Worm (Caenorhabditis elegans): Measurements from ENCODE around the gene slc-36.3.
"Not testable (repeated sequence)": the region's sequence is repeated elsewhere in the genome, so short reads cannot be mapped to it uniquely, and the experiment has no call there.

DNA sequence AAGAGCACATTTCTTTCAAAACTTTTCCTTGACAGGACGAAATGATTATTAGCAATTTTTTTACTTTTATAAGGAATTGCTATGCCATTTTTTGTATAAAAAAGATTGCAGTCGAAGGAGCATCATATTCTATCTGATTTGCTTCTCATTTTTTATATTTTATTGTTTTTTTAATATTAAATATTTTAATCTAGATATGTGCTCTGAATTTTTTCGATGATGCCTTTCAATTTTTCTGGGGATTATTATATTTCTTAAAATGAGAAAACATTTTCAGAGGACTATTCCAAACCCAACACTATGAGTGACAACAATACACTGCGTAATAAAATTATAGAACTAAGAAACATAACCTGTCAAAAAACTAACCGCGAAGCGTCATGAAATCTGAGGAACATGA lies 25.0 kb upstream of the slc-36.3 start, which contains the start of gene F26F2.4:
- not testable (repeated sequence) for TF ChIP-seq lir-1 (GFP tag; conservative IDR thresholded peaks at IDR 0.05); unc-62 (GFP tag; optimal IDR thresholded peaks at IDR 0.05)

Measured in whole organism, young adult.